Fruit fly (Drosophila melanogaster): ENCODE measurements around the gene sgl.

- TF ChIP-seq psq (optimal IDR thresholded peaks at IDR 0.05) (no peak), usp (GFP tag; optimal IDR thresholded peaks at IDR 0.05) (no peak), EcR (GFP tag; optimal IDR thresholded peaks at IDR 0.05) (no peak), pan (optimal IDR thresholded peaks at IDR 0.05) (no peak), Dll (optimal IDR thresholded peaks at IDR 0.05) (no peak)
These were observed 34.1 kb upstream of the sgl start, which contains the start of gene Mp for dm6 chr3L:6998692-6999091.

All from whole organism.